Worm (Caenorhabditis elegans): ENCODE measurements around the gene arf-5.

DNA sequence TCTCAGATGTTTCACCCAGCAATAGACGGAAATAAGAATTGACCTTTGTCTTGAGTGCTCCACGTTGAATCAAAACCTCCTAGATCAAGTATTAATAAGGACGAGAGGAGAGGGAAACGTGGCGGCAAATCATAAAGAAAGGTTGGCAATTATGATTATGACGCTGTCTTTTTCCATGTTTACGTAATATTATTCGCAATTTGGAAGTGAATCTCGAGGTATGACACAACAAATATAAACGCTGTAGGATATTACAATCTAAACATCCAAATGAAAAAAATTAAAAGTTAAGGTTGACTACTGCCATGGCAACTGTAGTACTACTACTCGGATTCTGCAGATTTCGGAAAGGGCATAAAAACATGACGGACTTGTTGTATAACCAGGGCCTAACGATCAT lies 23.8 kb downstream of the arf-5 start:
- no peak for TF ChIP-seq ceh-82 (tag; optimal IDR thresholded peaks at IDR 0.05)
- TF ChIP-seq gei-8 (GFP tag; optimal IDR thresholded peaks at IDR 0.05): no peak
- TF ChIP-seq nhr-237 (tag; optimal IDR thresholded peaks at IDR 0.05): no peak
- no peak for TF ChIP-seq lin-29 (GFP tag; IDR thresholded peaks at IDR 0.05)
- no peak for TF ChIP-seq pha-4 (GFP tag; IDR thresholded peaks at IDR 0.05)
- no peak for TF ChIP-seq pha-4 (tag; optimal IDR thresholded peaks at IDR 0.05)
- no peak for TF ChIP-seq R02D3.7 (tag; optimal IDR thresholded peaks at IDR 0.05)

All from whole organism, L4 larva.